Fruit fly (Drosophila melanogaster) whole organism, embryonic: ENCODE data around the gene CG14439.

Experiments used
- CG10209 ChIP-seq: fragments of 200-800 bp; sonication (Bioruptor generic); optimal IDR thresholded peaks from 3 replicates; lab custom pipeline; 2017; ENCODE audit warnings: missing biosample characterization, mild to moderate bottlenecking, missing genetic modification characterization, missing genetic modification reagents
- CG18619 ChIP-seq: fragments of 200-800 bp; sonication (Bioruptor generic); optimal IDR thresholded peaks from 3 replicates; lab custom pipeline; 2017; ENCODE audit warnings: missing biosample characterization, mild to moderate bottlenecking, missing genetic modification characterization
- CG9727 ChIP-seq: fragments of 200-800 bp; sonication (Bioruptor generic); optimal IDR thresholded peaks from 3 replicates; lab custom pipeline; 2017; ENCODE audit warnings: missing biosample characterization, mild to moderate bottlenecking, missing genetic modification characterization
- MTF-1 ChIP-seq: fragments of 200-800 bp; sonication (Bioruptor generic); optimal IDR thresholded peaks from 2 replicates; lab custom pipeline; 2018; ENCODE audit warnings: missing biosample characterization, mild to moderate bottlenecking, missing genetic modification characterization, borderline replicate concordance
- NC2β ChIP-seq: fragments of 200-800 bp; sonication (Bioruptor generic); optimal IDR thresholded peaks from 2 replicates; lab custom pipeline; 2016; ENCODE audit warnings: missing biosample characterization, missing genetic modification characterization
- dimm ChIP-seq: fragments of 200-800 bp; sonication (Bioruptor generic); IDR thresholded peaks from 2 replicates; pipeline ENCODE4 v1.3.6; 2022; ENCODE audit warnings: missing biosample characterization, missing genetic modification characterization
- odd ChIP-seq: fragments of 200-800 bp; sonication (Bioruptor generic); optimal IDR thresholded peaks from 2 replicates; lab custom pipeline; 2017; ENCODE audit warnings: missing biosample characterization, mild to moderate bottlenecking, missing genetic modification characterization
- ttk ChIP-seq: fragments of 200-800 bp; sonication (Bioruptor generic); IDR thresholded peaks from 2 replicates; pipeline ENCODE4 v2.1.2; 2022; ENCODE audit warnings: missing biosample characterization, missing genetic modification characterization

DNA sequence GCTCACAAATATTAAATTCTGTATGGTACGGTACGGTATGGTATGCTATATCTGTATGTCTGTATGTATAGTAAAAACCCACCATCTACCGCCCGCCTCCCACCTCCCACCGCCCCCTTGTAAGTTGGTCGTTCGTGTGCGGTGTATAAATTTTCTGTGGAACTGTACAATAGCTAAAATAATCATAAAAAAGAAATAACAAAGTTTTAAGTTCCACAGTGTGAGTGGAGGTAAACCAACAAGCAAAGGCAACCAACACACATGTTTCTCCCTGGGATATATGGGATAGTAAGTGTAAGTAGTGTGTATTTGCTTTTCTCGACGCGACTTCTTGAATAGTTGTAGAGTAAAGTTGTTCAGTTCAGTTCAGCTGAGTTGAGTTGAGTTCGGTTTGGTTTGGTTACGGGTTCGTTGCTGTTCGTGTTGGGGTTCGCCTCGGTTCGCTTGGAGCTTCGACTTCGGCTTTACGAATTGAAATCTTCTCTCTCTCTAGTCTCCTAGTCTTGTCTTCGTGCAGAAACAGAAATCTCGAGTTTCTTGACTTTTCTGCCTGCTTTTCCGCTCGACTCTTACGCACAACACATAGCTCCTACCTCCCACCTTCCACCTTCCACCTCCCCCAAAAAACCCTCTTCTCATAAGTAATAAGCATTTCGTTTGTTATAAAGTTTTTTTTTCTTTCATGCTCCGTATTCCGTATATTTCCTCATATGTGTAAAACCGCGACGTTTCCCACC is 40.6 kb upstream of the CG14439 start:
- no peak for TF ChIP-seq CG18619
- no peak for TF ChIP-seq NC2β (GFP tag; lab: Kevin White, UChicago)
- no peak for TF ChIP-seq CG9727 (GFP tag; lab: Kevin White, UChicago)
- TF ChIP-seq CG10209 (GFP tag; lab: Kevin White, UChicago), result no peak
- no peak for TF ChIP-seq dimm (GFP tag; lab: Robert Waterston, UW)
- no peak for TF ChIP-seq odd (GFP tag; lab: Kevin White, UChicago)
- no peak for TF ChIP-seq MTF-1
- TF ChIP-seq ttk, result no peak
